Fruit fly (Drosophila melanogaster) whole organism, embryonic: ENCODE results near the gene CG10068.

Experiments used
- CG1602 ChIP-seq: fragments of 200-800 bp; sonication (Bioruptor generic); optimal IDR thresholded peaks from 3 replicates; lab custom pipeline; 2016; ENCODE audit warnings: missing biosample characterization, missing genetic modification characterization
- CG17612 ChIP-seq: fragments of 200-800 bp; sonication (Bioruptor generic); IDR thresholded peaks from 2 replicates; pipeline ENCODE4 v1.3.6; 2022; ENCODE audit warnings: missing biosample characterization, missing genetic modification characterization
- dan ChIP-seq: fragments of 200-800 bp; sonication (Bioruptor generic); IDR thresholded peaks from 2 replicates; pipeline ENCODE4 v1.3.6; 2022; ENCODE audit warnings: missing biosample characterization, missing genetic modification characterization
- fd64A ChIP-seq: fragments of 200-800 bp; sonication (Bioruptor generic); optimal IDR thresholded peaks from 3 replicates; lab custom pipeline; 2018; ENCODE audit warnings: missing biosample characterization, mild to moderate bottlenecking, missing genetic modification characterization
- fd96Cb ChIP-seq: fragments of 200-800 bp; sonication (Bioruptor generic); optimal IDR thresholded peaks from 2 replicates; lab custom pipeline; 2018; ENCODE audit warnings: missing biosample characterization, mild to moderate bottlenecking, missing genetic modification characterization, moderate library complexity
- lola ChIP-seq, 3 experiments: fragments of >200 bp in 2 of 3; fragments of 200-800 bp in 1 of 3; sonication (Bioruptor generic) in 1 of 3; optimal IDR thresholded peaks; 2 replicates each; lab custom pipeline; 2017 to 2019; ENCODE audit warnings: missing biosample characterization in 3 of 3, missing genetic modification characterization in 3 of 3, mild to moderate bottlenecking in 1 of 3, moderate library complexity in 1 of 3
- rib ChIP-seq: fragments of 200-800 bp; sonication (Bioruptor generic); IDR thresholded peaks from 2 replicates; pipeline ENCODE4 v1.3.6; 2022; ENCODE audit warnings: missing biosample characterization, missing genetic modification characterization
- sob ChIP-seq: fragments of 200-800 bp; sonication (Bioruptor generic); IDR thresholded peaks from 2 replicates; pipeline ENCODE4 v1.3.6; 2022; ENCODE audit warnings: missing biosample characterization, missing genetic modification characterization

- no peak for TF ChIP-seq fd64A (GFP tag; lab: Kevin White, UChicago)
- TF ChIP-seq sob (GFP tag; lab: Robert Waterston, UW), result no peak
- TF ChIP-seq lola (GFP tag; optimal IDR thresholded peaks at IDR 0.05; lab: Kevin White, UChicago), result no peak
- no peak for TF ChIP-seq CG17612 (GFP tag; lab: Robert Waterston, UW)
- no peak for TF ChIP-seq rib (GFP tag; lab: Robert Waterston, UW)
- no peak for TF ChIP-seq fd96Cb (tag; lab: Kevin White, UChicago)
- TF ChIP-seq CG1602 (GFP tag; lab: Kevin White, UChicago), result no peak
- no peak for TF ChIP-seq dan
Observed at dm6 chr3R:7117590-7117989, 10.2 kb downstream of the CG10068 start, which contains the start of gene Mlp84B.
